Worm (Caenorhabditis elegans): ENCODE results near the gene F13H8.12.

DNA sequence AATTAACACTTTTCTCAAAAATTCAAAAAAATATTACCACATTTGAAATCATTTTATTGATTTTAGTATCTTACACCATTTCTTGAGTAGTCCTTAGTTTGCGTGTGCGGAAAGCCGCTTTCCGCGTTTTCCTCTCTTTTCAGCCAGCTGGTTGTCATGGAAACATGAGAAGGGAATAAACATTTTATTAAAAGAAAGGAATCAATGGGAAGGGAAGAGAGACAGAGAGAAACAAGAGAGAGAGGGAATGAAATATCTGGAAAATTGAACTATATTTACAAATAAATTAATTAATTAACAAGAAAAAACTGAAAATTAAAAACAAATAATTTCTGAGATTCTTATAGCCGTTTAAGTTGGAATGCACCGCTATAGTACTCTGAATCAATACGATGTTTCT lies 43.0 kb upstream of the F13H8.12 start, which contains the start of gene mks-2:
- no peak for TF ChIP-seq unc-62 (GFP tag; optimal IDR thresholded peaks at IDR 0.05 in 1 of 2)
- TF ChIP-seq unc-62 (tag; optimal IDR thresholded peaks at IDR 0.05) = no peak
- no peak for TF ChIP-seq ama-1 (optimal IDR thresholded peaks at IDR 0.05)
- no peak for TF ChIP-seq tag-97 (GFP tag; IDR thresholded peaks at IDR 0.05)
- TF ChIP-seq ceh-28 (tag; optimal IDR thresholded peaks at IDR 0.05) = no peak
- TF ChIP-seq lin-13 (GFP tag; optimal IDR thresholded peaks at IDR 0.05) = no peak
- no peak for TF ChIP-seq D1046.2 (GFP tag; IDR thresholded peaks at IDR 0.05)
- no peak for TF ChIP-seq nhr-237 (tag; optimal IDR thresholded peaks at IDR 0.05)
- no peak for TF ChIP-seq saeg-2 (GFP tag; IDR thresholded peaks at IDR 0.05)
- no peak for TF ChIP-seq pha-4 (GFP tag; IDR thresholded peaks at IDR 0.05)
- no peak for TF ChIP-seq pha-4 (tag; optimal IDR thresholded peaks at IDR 0.05)
- TF ChIP-seq nhr-77 (tag; optimal IDR thresholded peaks at IDR 0.05) = no peak
- no peak for TF ChIP-seq snpc-4 (tag; optimal IDR thresholded peaks at IDR 0.05)

All from whole organism, L4 larva.